Fruit fly (Drosophila melanogaster): ENCODE results near the gene PolG1.

The PolG1 gene

dm6 chr2L:13780109-13780947 is 47.2 kb downstream of the PolG1 start, which contains the start of the genes CG9008 and p38b:
Gene CG9008 (minus strand): TSS chr2L:13780165.
Gene p38b (plus strand): TSS chr2L:13780689.
- TF ChIP-seq cnc (optimal IDR thresholded peaks at IDR 0.05) (no peak), CG11617 (GFP tag; optimal IDR thresholded peaks at IDR 0.05) (peak; percentile 92), tj (GFP tag; optimal IDR thresholded peaks at IDR 0.05) (peak; percentile 29), Hr96 (GFP tag; optimal IDR thresholded peaks at IDR 0.05) (no peak), kay (GFP tag; ENCODE audit: borderline replicate concordance) (no peak), CG12768 (GFP tag; optimal IDR thresholded peaks at IDR 0.05) (peak; percentile 71), toe (GFP tag; optimal IDR thresholded peaks at IDR 0.05) (no peak), CG1620 (GFP tag; optimal IDR thresholded peaks at IDR 0.05) (peak; percentile 27), CG5204 (GFP tag; optimal IDR thresholded peaks at IDR 0.05) (no peak), Clk (GFP tag; optimal IDR thresholded peaks at IDR 0.05) (peak; percentile 70), CG7101 (tag; optimal IDR thresholded peaks at IDR 0.05) (peak; percentile 84), pad (GFP tag; optimal IDR thresholded peaks at IDR 0.05) (peak; percentile 72), bab1 (GFP tag; optimal IDR thresholded peaks at IDR 0.05) (peak; percentile 65), cic (GFP tag; optimal IDR thresholded peaks at IDR 0.05) (no peak), ovo (GFP tag; optimal IDR thresholded peaks at IDR 0.05) (no peak), Crg-1 (GFP tag; optimal IDR thresholded peaks at IDR 0.05) (no peak), CG7045 (GFP tag; optimal IDR thresholded peaks at IDR 0.05) (peak; percentile 84), Mnt (GFP tag; optimal IDR thresholded peaks at IDR 0.05) (no peak), CG14711 (tag; optimal IDR thresholded peaks at IDR 0.05) (peak; percentile 80), CG33017 (tag; optimal IDR thresholded peaks at IDR 0.05) (peak; percentile 86)

dm6 chr2L:13779795-13780108 is 47.8 kb downstream of the PolG1 start:
- TF ChIP-seq CG1620 (GFP tag; optimal IDR thresholded peaks at IDR 0.05) (no peak), CG7045 (GFP tag; optimal IDR thresholded peaks at IDR 0.05) (no peak), CG12768 (GFP tag; optimal IDR thresholded peaks at IDR 0.05) (no peak), Mnt (GFP tag; optimal IDR thresholded peaks at IDR 0.05) (peak; percentile 100), ovo (GFP tag; optimal IDR thresholded peaks at IDR 0.05) (peak; percentile 57), Crg-1 (GFP tag; optimal IDR thresholded peaks at IDR 0.05) (no peak), CG14711 (tag; optimal IDR thresholded peaks at IDR 0.05) (no peak), tj (GFP tag; optimal IDR thresholded peaks at IDR 0.05) (peak; percentile 84), bab1 (GFP tag; optimal IDR thresholded peaks at IDR 0.05) (no peak), pad (GFP tag; optimal IDR thresholded peaks at IDR 0.05) (no peak), CG33017 (tag; optimal IDR thresholded peaks at IDR 0.05) (no peak), cic (GFP tag; optimal IDR thresholded peaks at IDR 0.05) (peak; percentile 100), Hr96 (GFP tag; optimal IDR thresholded peaks at IDR 0.05) (no peak), toe (GFP tag; optimal IDR thresholded peaks at IDR 0.05) (no peak)

- no peak for TF ChIP-seq Hr96 (GFP tag; optimal IDR thresholded peaks at IDR 0.05)
Observed at dm6 chr2L:13779162-13779561, 48.4 kb downstream of the PolG1 start.

dm6 chr2L:13778648-13779047 is 48.9 kb downstream of the PolG1 start:
- TF ChIP-seq Clk (GFP tag; optimal IDR thresholded peaks at IDR 0.05) (no peak), CG5204 (GFP tag; optimal IDR thresholded peaks at IDR 0.05) (peak; percentile 60), CG12768 (GFP tag; optimal IDR thresholded peaks at IDR 0.05) (no peak), CG33017 (tag; optimal IDR thresholded peaks at IDR 0.05) (peak; percentile 52), Mnt (GFP tag; optimal IDR thresholded peaks at IDR 0.05) (no peak), CG11617 (GFP tag; optimal IDR thresholded peaks at IDR 0.05) (peak; percentile 22), CG7045 (GFP tag; optimal IDR thresholded peaks at IDR 0.05) (peak; percentile 75), ovo (GFP tag; optimal IDR thresholded peaks at IDR 0.05) (no peak), toe (GFP tag; optimal IDR thresholded peaks at IDR 0.05) (peak; percentile 23), bab1 (GFP tag; optimal IDR thresholded peaks at IDR 0.05) (peak; percentile 15), CG7101 (tag; optimal IDR thresholded peaks at IDR 0.05) (peak; percentile 53), tj (GFP tag; optimal IDR thresholded peaks at IDR 0.05) (peak; percentile 10), CG1620 (GFP tag; optimal IDR thresholded peaks at IDR 0.05) (no peak), CG14711 (tag; optimal IDR thresholded peaks at IDR 0.05) (peak; percentile 1), Hr96 (GFP tag; optimal IDR thresholded peaks at IDR 0.05) (peak; percentile 17), cic (GFP tag; optimal IDR thresholded peaks at IDR 0.05) (no peak)

- no peak for TF ChIP-seq CG12768 (GFP tag; optimal IDR thresholded peaks at IDR 0.05)
- TF ChIP-seq toe (GFP tag; optimal IDR thresholded peaks at IDR 0.05): no peak
- no peak for TF ChIP-seq Mnt (GFP tag; optimal IDR thresholded peaks at IDR 0.05)
- no peak for TF ChIP-seq CG5204 (GFP tag; optimal IDR thresholded peaks at IDR 0.05)
- no peak for TF ChIP-seq CG1620 (GFP tag; optimal IDR thresholded peaks at IDR 0.05)
- no peak for TF ChIP-seq kay (GFP tag; ENCODE audit: borderline replicate concordance)
- TF ChIP-seq pad (GFP tag; optimal IDR thresholded peaks at IDR 0.05): no peak
- TF ChIP-seq cic (GFP tag; optimal IDR thresholded peaks at IDR 0.05): no peak
- TF ChIP-seq CG7045 (GFP tag; optimal IDR thresholded peaks at IDR 0.05): no peak
Observed at dm6 chr2L:13776928-13777686, 50.5 kb downstream of the PolG1 start.
